Fruit fly (Drosophila melanogaster) whole organism, prepupa: Measurements from ENCODE around the gene CG32102.

ENCODE experiments used
- CG11762 ChIP-seq: fragments of 200-800 bp; sonication (Bioruptor generic); optimal IDR thresholded peaks from 3 replicates; lab custom pipeline; 2016; ENCODE audit warnings: missing biosample characterization, missing genetic modification characterization; ENCODE audit not compliant: insufficient read depth
- CG11902 ChIP-seq: fragments of 200-800 bp; sonication (Bioruptor generic); optimal IDR thresholded peaks from 3 replicates; lab custom pipeline; 2016; ENCODE audit warnings: missing biosample characterization, missing genetic modification characterization
- CG1621 ChIP-seq: fragments of 200-800 bp; sonication (Bioruptor generic); optimal IDR thresholded peaks from 3 replicates; lab custom pipeline; 2018; ENCODE audit warnings: missing biosample characterization, mild to moderate bottlenecking, missing genetic modification characterization
- CG16779 ChIP-seq: fragments of 200-800 bp; sonication (Bioruptor generic); optimal IDR thresholded peaks from 3 replicates; lab custom pipeline; 2017; ENCODE audit warnings: missing biosample characterization, mild to moderate bottlenecking, missing genetic modification characterization
- CG32006 ChIP-seq: fragments of 200-800 bp; sonication (Bioruptor generic); optimal IDR thresholded peaks from 3 replicates; lab custom pipeline; 2017; ENCODE audit warnings: missing biosample characterization, mild to moderate bottlenecking, missing genetic modification characterization
- CG34406 ChIP-seq: fragments of 200-800 bp; sonication (Bioruptor generic); optimal IDR thresholded peaks from 3 replicates; lab custom pipeline; 2016; ENCODE audit warnings: missing biosample characterization, missing genetic modification characterization
- CG3919 ChIP-seq: fragments of 200-800 bp; sonication (Bioruptor generic); optimal IDR thresholded peaks from 3 replicates; lab custom pipeline; 2016; ENCODE audit warnings: missing biosample characterization, missing genetic modification characterization
- CG4318 ChIP-seq: fragments of 200-800 bp; sonication (Bioruptor generic); optimal IDR thresholded peaks from 3 replicates; lab custom pipeline; 2017; ENCODE audit warnings: missing biosample characterization, mild to moderate bottlenecking, missing genetic modification characterization
- CG6163 ChIP-seq: fragments of 200-800 bp; sonication (Bioruptor generic); IDR thresholded peaks from 3 replicates; pipeline ENCODE4 v1.3.6; 2022; ENCODE audit warnings: missing biosample characterization, missing genetic modification characterization
- CG6792 ChIP-seq: fragments of 200-800 bp; sonication (Bioruptor generic); optimal IDR thresholded peaks from 3 replicates; lab custom pipeline; 2016; ENCODE audit warnings: missing biosample characterization, missing genetic modification characterization
- CG6808 ChIP-seq: fragments of 200-800 bp; sonication (Bioruptor generic); optimal IDR thresholded peaks from 3 replicates; lab custom pipeline; 2017; ENCODE audit warnings: missing biosample characterization, missing genetic modification characterization, mild to moderate bottlenecking, moderate library complexity, missing genetic modification reagents
- CG6854 ChIP-seq: fragments of 200-800 bp; sonication (Bioruptor generic); optimal IDR thresholded peaks from 2 replicates; lab custom pipeline; 2017; ENCODE audit warnings: missing biosample characterization, mild to moderate bottlenecking, missing genetic modification characterization
- CG7368 ChIP-seq: fragments of 200-800 bp; sonication (Bioruptor generic); optimal IDR thresholded peaks from 3 replicates; lab custom pipeline; 2016; ENCODE audit warnings: missing biosample characterization, missing genetic modification characterization
- CG8119 ChIP-seq: fragments of 200-800 bp; sonication (Bioruptor generic); IDR thresholded peaks from 3 replicates; pipeline ENCODE4 v1.3.6; 2022; ENCODE audit warnings: missing biosample characterization, missing genetic modification characterization
- CG8319 ChIP-seq: fragments of 200-800 bp; sonication (Bioruptor generic); optimal IDR thresholded peaks from 3 replicates; lab custom pipeline; 2016; ENCODE audit warnings: missing biosample characterization, missing genetic modification characterization
- CG8632 ChIP-seq: fragments of 200-800 bp; sonication (Bioruptor generic); optimal IDR thresholded peaks from 3 replicates; lab custom pipeline; 2016; ENCODE audit warnings: missing biosample characterization, missing genetic modification characterization
- CG9139 ChIP-seq: fragments of 200-800 bp; sonication (Bioruptor generic); optimal IDR thresholded peaks from 3 replicates; lab custom pipeline; 2017; ENCODE audit warnings: missing biosample characterization, mild to moderate bottlenecking, missing genetic modification characterization
- Eip75B ChIP-seq: fragments of 200-800 bp; sonication (Bioruptor generic); optimal IDR thresholded peaks from 3 replicates; lab custom pipeline; 2016; ENCODE audit warnings: missing biosample characterization, missing genetic modification characterization
- Eip78C ChIP-seq: fragments of 200-800 bp; sonication (Bioruptor generic); peaks from one replicate; lab custom pipeline; 2016; ENCODE audit warnings: missing biosample characterization, missing genetic modification characterization
- Eip93F ChIP-seq: fragments of 200-800 bp; sonication (Bioruptor generic); optimal IDR thresholded peaks from 2 replicates; lab custom pipeline; 2016; ENCODE audit warnings: missing biosample characterization, mild to moderate bottlenecking, missing genetic modification characterization
- Ets96B ChIP-seq: fragments of 200-800 bp; optimal IDR thresholded peaks from 2 replicates; lab custom pipeline; 2019; ENCODE audit warnings: missing biosample characterization, mild to moderate bottlenecking, missing genetic modification characterization, moderate library complexity
- Gug ChIP-seq: fragments of 200-800 bp; sonication (Bioruptor generic); IDR thresholded peaks from 2 replicates; pipeline ENCODE4 v1.3.6; 2022; ENCODE audit warnings: missing biosample characterization, missing genetic modification characterization
- Hr38 ChIP-seq: sonication (Bioruptor generic); optimal IDR thresholded peaks from 2 replicates; lab custom pipeline; 2016; ENCODE audit warnings: missing biosample characterization, missing genetic modification characterization
- Hr39 ChIP-seq: fragments of 200-800 bp; sonication (Bioruptor generic); optimal IDR thresholded peaks from 2 replicates; lab custom pipeline; 2016; ENCODE audit warnings: missing biosample characterization, missing genetic modification characterization
- Lpt ChIP-seq: fragments of 200-800 bp; sonication (Bioruptor generic); optimal IDR thresholded peaks from 3 replicates; lab custom pipeline; 2016; ENCODE audit warnings: missing biosample characterization, missing genetic modification characterization
- Met ChIP-seq: fragments of 200-800 bp; sonication (Bioruptor generic); optimal IDR thresholded peaks from 3 replicates; lab custom pipeline; 2016; ENCODE audit warnings: missing biosample characterization, missing genetic modification characterization
- Smox ChIP-seq: fragments of 200-800 bp; sonication (Bioruptor generic); optimal IDR thresholded peaks from 3 replicates; lab custom pipeline; 2016; ENCODE audit warnings: missing biosample characterization, missing genetic modification characterization
- Sox14 ChIP-seq: fragments of 200-800 bp; sonication (Bioruptor generic); optimal IDR thresholded peaks from 3 replicates; lab custom pipeline; 2016; ENCODE audit warnings: missing biosample characterization, missing genetic modification characterization
- Sox15 ChIP-seq: fragments of 200-800 bp; sonication (Bioruptor generic); optimal IDR thresholded peaks from 3 replicates; lab custom pipeline; 2016; ENCODE audit warnings: missing biosample characterization, missing genetic modification characterization
- achi ChIP-seq: fragments of 200-800 bp; sonication (Bioruptor generic); optimal IDR thresholded peaks from 3 replicates; lab custom pipeline; 2016; ENCODE audit warnings: missing biosample characterization, missing genetic modification characterization
- acj6 ChIP-seq: fragments of 200-800 bp; sonication (Bioruptor generic); optimal IDR thresholded peaks from 3 replicates; lab custom pipeline; 2016; ENCODE audit warnings: missing biosample characterization, missing genetic modification characterization
- dac ChIP-seq: fragments of 200-800 bp; sonication (Bioruptor generic); optimal IDR thresholded peaks from 2 replicates; lab custom pipeline; 2017; ENCODE audit warnings: missing biosample characterization, mild to moderate bottlenecking, missing genetic modification characterization
- eg ChIP-seq: fragments of 200-800 bp; sonication (Bioruptor generic); IDR thresholded peaks from 3 replicates; pipeline ENCODE4 v1.3.6; 2022; ENCODE audit warnings: missing biosample characterization, missing genetic modification characterization
- fd59A ChIP-seq: fragments of 200-800 bp; sonication (Bioruptor generic); optimal IDR thresholded peaks from 2 replicates; lab custom pipeline; 2017; ENCODE audit warnings: missing biosample characterization, mild to moderate bottlenecking, missing genetic modification characterization, missing genetic modification reagents
- fd85E ChIP-seq: fragments of 200-800 bp; sonication (Bioruptor generic); optimal IDR thresholded peaks from 3 replicates; lab custom pipeline; 2016; ENCODE audit warnings: missing biosample characterization, missing genetic modification characterization
- fkh ChIP-seq: fragments of 200-800 bp; sonication (Bioruptor generic); optimal IDR thresholded peaks from 3 replicates; lab custom pipeline; 2017; ENCODE audit warnings: missing biosample characterization, mild to moderate bottlenecking, missing genetic modification characterization, moderate library complexity
- lz ChIP-seq: fragments of 200-800 bp; sonication (Bioruptor generic); optimal IDR thresholded peaks from 3 replicates; lab custom pipeline; 2016; ENCODE audit warnings: missing biosample characterization, missing genetic modification characterization
- net ChIP-seq: fragments of 200-800 bp; sonication (Bioruptor generic); optimal IDR thresholded peaks from 3 replicates; lab custom pipeline; 2016; ENCODE audit warnings: missing biosample characterization, missing genetic modification characterization
- pdm3 ChIP-seq: fragments of 200-800 bp; sonication (Bioruptor generic); optimal IDR thresholded peaks from 3 replicates; lab custom pipeline; 2016; ENCODE audit warnings: missing biosample characterization, missing genetic modification characterization
- salr ChIP-seq, 2 experiments: fragments of 200-800 bp; sonication (Bioruptor generic); optimal IDR thresholded peaks; 3 replicates each; lab custom pipeline; 2016 to 2018; ENCODE audit warnings: missing biosample characterization in 2 of 2, missing genetic modification characterization in 2 of 2, mild to moderate bottlenecking in 1 of 2
- spab ChIP-seq: fragments of 200-800 bp; sonication (Bioruptor generic); optimal IDR thresholded peaks from 2 replicates; lab custom pipeline; 2017; ENCODE audit warnings: missing biosample characterization, mild to moderate bottlenecking, missing genetic modification characterization, missing genetic modification reagents
- svp ChIP-seq: fragments of 200-800 bp; sonication (Bioruptor generic); peaks from one replicate; lab custom pipeline; 2016; ENCODE audit warnings: missing biosample characterization, missing genetic modification characterization
- topi ChIP-seq: fragments of 200-800 bp; sonication (Bioruptor generic); optimal IDR thresholded peaks from 3 replicates; lab custom pipeline; 2016; ENCODE audit warnings: missing biosample characterization, missing genetic modification characterization
- vri ChIP-seq: fragments of 200-800 bp; sonication (Bioruptor generic); optimal IDR thresholded peaks from 3 replicates; lab custom pipeline; 2016; ENCODE audit warnings: missing biosample characterization, mild to moderate bottlenecking, missing genetic modification characterization

The CG32102 gene

DNA sequence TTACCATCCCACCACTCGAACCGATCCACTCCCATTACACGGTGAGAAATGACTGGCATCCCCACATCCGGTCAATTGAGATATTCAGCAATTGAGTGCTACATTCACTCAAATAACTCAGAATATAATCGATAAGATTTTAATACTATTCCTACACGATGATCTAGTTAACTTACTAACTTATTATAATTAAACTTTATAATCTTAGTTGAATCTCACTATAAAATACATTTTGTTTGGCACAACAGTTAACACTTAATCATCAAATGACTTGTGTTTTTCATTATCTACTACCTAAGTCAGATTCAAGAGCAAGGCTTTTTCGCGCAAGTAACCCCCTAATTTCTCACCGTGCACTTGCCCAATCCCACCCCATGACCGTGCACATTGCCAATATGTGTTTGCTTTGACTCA is 25.7 kb upstream of the CG32102 start (continued):
- TF ChIP-seq Eip75B (GFP tag; lab: Kevin White, UChicago) (peak; percentile 88), Smox (GFP tag; lab: Kevin White, UChicago) (peak; percentile 92), Lpt (GFP tag; lab: Kevin White, UChicago) (peak; percentile 86), CG8319 (GFP tag; lab: Kevin White, UChicago) (peak; percentile 68), CG9139 (peak; percentile 78), topi (GFP tag; lab: Kevin White, UChicago) (peak; percentile 91), fkh (GFP tag; lab: Kevin White, UChicago) (no peak), dac (GFP tag; lab: Kevin White, UChicago) (peak; percentile 84), lz (GFP tag; lab: Kevin White, UChicago) (peak; percentile 91), CG6808 (peak; percentile 92), CG16779 (tag; lab: Kevin White, UChicago) (peak; percentile 72), Hr39 (peak; percentile 84), vri (GFP tag; lab: Kevin White, UChicago) (peak; percentile 84), fd85E (GFP tag; lab: Kevin White, UChicago) (peak; percentile 33), CG11762 (peak; percentile 83), CG6854 (GFP tag; lab: Kevin White, UChicago) (peak; percentile 81)

- TF ChIP-seq pdm3 (GFP tag; lab: Kevin White, UChicago), result no peak
- 0 out of 3 replicates have a peak, but pooled peaks have one; percentile 18 for TF ChIP-seq CG6163 (GFP tag; lab: Robert Waterston, UW)
- no peak for TF ChIP-seq lz (GFP tag; lab: Kevin White, UChicago)
These were observed 24.7 kb upstream of the CG32102 start for dm6 chr3L:12494273-12494672.

- TF ChIP-seq pdm3 (GFP tag; lab: Kevin White, UChicago) (peak; percentile 94), Hr38 (GFP tag; lab: Kevin White, UChicago) (no peak), CG16779 (tag; lab: Kevin White, UChicago) (peak; percentile 88), CG6792 (GFP tag; lab: Kevin White, UChicago) (peak; percentile 93), CG3919 (GFP tag; lab: Kevin White, UChicago) (peak; percentile 94), dac (GFP tag; lab: Kevin White, UChicago) (peak; percentile 78), CG4318 (GFP tag; lab: Kevin White, UChicago) (peak; percentile 84), Eip75B (GFP tag; lab: Kevin White, UChicago) (peak; percentile 92), CG1621 (peak; percentile 88), achi (GFP tag; lab: Kevin White, UChicago) (peak; percentile 93), Eip93F (GFP tag; lab: Kevin White, UChicago) (peak; percentile 66), Ets96B (tag; lab: Kevin White, UChicago) (peak; percentile 92), CG32006 (peak; percentile 95), CG7368 (GFP tag; lab: Kevin White, UChicago) (peak; percentile 82), salr (GFP tag; optimal IDR thresholded peaks at IDR 0.05; lab: Kevin White, UChicago) (peak; percentile 79 to 86), fd59A (GFP tag; lab: Kevin White, UChicago) (peak; percentile 80), net (GFP tag; lab: Kevin White, UChicago) (peak; percentile 94), CG9139 (peak; percentile 64), CG6163 (GFP tag; lab: Robert Waterston, UW) (peak; percentile 97), Gug (peak; percentile 93), CG6854 (GFP tag; lab: Kevin White, UChicago) (peak; percentile 77), topi (GFP tag; lab: Kevin White, UChicago) (peak; percentile 91), CG8632 (GFP tag; lab: Kevin White, UChicago) (peak; percentile 90), CG34406 (GFP tag; lab: Kevin White, UChicago) (peak; percentile 94), Met (peak; percentile 93), Sox14 (GFP tag; lab: Kevin White, UChicago) (peak; percentile 93), Sox15 (peak; percentile 80), fkh (GFP tag; lab: Kevin White, UChicago) (peak; percentile 61), Hr39 (peak; percentile 85), CG8119 (GFP tag; lab: Robert Waterston, UW) (peak; percentile 96), acj6 (GFP tag; lab: Kevin White, UChicago) (peak; percentile 93), CG8319 (GFP tag; lab: Kevin White, UChicago) (peak; percentile 72), eg (peak; percentile 98), fd85E (GFP tag; lab: Kevin White, UChicago) (peak; percentile 66), Lpt (GFP tag; lab: Kevin White, UChicago) (peak; percentile 91), CG11762 (peak; percentile 87), Eip78C (GFP tag; lab: Kevin White, UChicago) (peak; percentile 97), spab (GFP tag; lab: Kevin White, UChicago) (peak; percentile 78), svp (peak; percentile 95), vri (GFP tag; lab: Kevin White, UChicago) (peak; percentile 91), CG11902 (GFP tag; lab: Kevin White, UChicago) (peak; percentile 80), CG6808 (peak; percentile 75)
These were observed 20.9 kb upstream of the CG32102 start, which contains the start of gene CG10660 for dm6 chr3L:12490418-12491035. CG10660 (minus strand) TSS chr3L:12490676.
